Worm (Caenorhabditis elegans) whole organism, L4 larva: ENCODE data around the gene K07H8.11.

ENCODE experiments used
- F49E8.2 ChIP-seq: sonication (generic microtip); optimal IDR thresholded peaks from 2 replicates; lab custom pipeline; 2016; ENCODE audit warnings: missing compliant biosample characterization, mild to moderate bottlenecking, missing genetic modification characterization, borderline replicate concordance
- ceh-82 ChIP-seq: sonication (generic microtip); optimal IDR thresholded peaks from 2 replicates; lab custom pipeline; 2017; ENCODE audit warnings: missing biosample characterization, missing genetic modification characterization
- lin-15B ChIP-seq: fragments of 150-350 bp; sonication (generic microtip); optimal IDR thresholded peaks from 3 replicates; lab custom pipeline; 2014; ENCODE audit warnings: missing biosample characterization, missing genetic modification characterization
- lin-39 ChIP-seq: fragments of 150-350 bp; optimal IDR thresholded peaks from 2 replicates; lab custom pipeline; 2014; ENCODE audit warnings: missing biosample characterization, missing genetic modification reagents, missing genetic modification characterization
- nhr-11 ChIP-seq: fragments of 150-350 bp; optimal IDR thresholded peaks from 2 replicates; lab custom pipeline; 2014; ENCODE audit warnings: missing biosample characterization, missing genetic modification characterization
- nhr-28 ChIP-seq: fragments of 150-350 bp; optimal IDR thresholded peaks from 2 replicates; lab custom pipeline; 2014; ENCODE audit warnings: missing biosample characterization, missing genetic modification characterization
- nhr-77 ChIP-seq: fragments of 150-350 bp; optimal IDR thresholded peaks from 2 replicates; lab custom pipeline; 2014; ENCODE audit warnings: missing biosample characterization, missing genetic modification characterization
- pha-4 ChIP-seq, 2 experiments: fragments of 150-350 bp in 1 of 2; fragments of 200-800 bp in 1 of 2; sonication (Bioruptor generic) in 1 of 2; IDR thresholded peaks in 1 of 2; optimal IDR thresholded peaks in 1 of 2; 2 replicates each; pipeline versions ENCODE4 v1.3.6 to Lab custom; 2014 to 2022; ENCODE audit warnings: missing genetic modification characterization in 2 of 2, missing genetic modification reagents in 2 of 2, missing biosample characterization in 1 of 2, missing compliant biosample characterization in 1 of 2
- tag-97 ChIP-seq: fragments of 200-800 bp; sonication (Bioruptor generic); IDR thresholded peaks from 2 replicates; pipeline ENCODE4 v1.3.6; 2022; ENCODE audit warnings: missing genetic modification characterization, missing compliant biosample characterization

- TF ChIP-seq pha-4 (GFP tag; IDR thresholded peaks at IDR 0.05; lab: Robert Waterston, UW) (no peak), pha-4 (tag; optimal IDR thresholded peaks at IDR 0.05; lab: Kevin White, UChicago) (no peak), lin-39 (tag; lab: Kevin White, UChicago) (no peak), F49E8.2 (no peak), lin-15B (tag; lab: Kevin White, UChicago) (no peak), nhr-28 (tag; lab: Kevin White, UChicago) (no peak), tag-97 (no peak), nhr-11 (tag; lab: Kevin White, UChicago) (no peak), ceh-82 (tag; lab: Kevin White, UChicago) (no peak), nhr-77 (no peak)
These were observed 15.2 kb downstream of the K07H8.11 start, which contains the start of gene K07H8.7 for ce11 chrIV:8259904-8260303.
